Worm (Caenorhabditis elegans) whole organism, early embryonic: ENCODE data around the gene nspe-7.

ENCODE experiments used
- B0310.2 ChIP-seq: sonication (generic microtip); optimal IDR thresholded peaks from 2 replicates; lab custom pipeline; 2016; ENCODE audit warnings: mild to moderate bottlenecking, missing genetic modification characterization, missing compliant biosample characterization
- aly-1 ChIP-seq: sonication (generic microtip); optimal IDR thresholded peaks from 2 replicates; lab custom pipeline; 2016; ENCODE audit warnings: missing genetic modification characterization, missing compliant biosample characterization
- ceh-13 ChIP-seq: fragments of 200-800 bp; sonication (Bioruptor generic); optimal IDR thresholded peaks from 2 replicates; lab custom pipeline; 2018; ENCODE audit warnings: mild to moderate bottlenecking, missing genetic modification characterization, missing compliant biosample characterization
- ceh-36 ChIP-seq: sonication (generic microtip); optimal IDR thresholded peaks from 2 replicates; lab custom pipeline; 2016; ENCODE audit warnings: missing genetic modification characterization, inconsistent platforms, missing compliant biosample characterization

DNA sequence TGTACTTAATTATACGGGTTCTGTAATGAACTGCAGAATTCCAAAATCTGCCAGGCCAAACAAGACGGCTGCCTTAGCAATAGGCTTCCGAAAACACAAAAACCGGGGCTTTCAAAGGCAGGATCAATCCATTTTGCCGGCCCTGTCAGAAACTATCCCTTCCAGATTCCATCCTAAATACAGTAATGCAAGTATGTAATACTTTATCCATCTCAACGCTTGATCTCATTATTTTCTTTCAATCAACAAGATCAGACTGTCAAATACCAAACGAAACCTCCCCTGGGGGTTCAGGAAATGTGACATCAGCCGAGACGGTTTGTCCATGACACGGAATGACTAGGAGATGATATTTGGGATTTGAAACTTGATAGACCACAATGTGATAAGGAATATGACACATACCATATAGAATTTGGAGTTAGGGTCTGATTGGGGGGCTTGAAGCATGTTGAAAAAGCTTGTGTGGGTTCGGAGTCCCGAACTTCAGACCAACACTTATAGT, 815 bp upstream of the nspe-7 start:
- TF ChIP-seq B0310.2, result no peak
- TF ChIP-seq aly-1 (tag; lab: Kevin White, UChicago), result no peak
- no peak for TF ChIP-seq ceh-13 (GFP tag; lab: Kevin White, UChicago)
- TF ChIP-seq ceh-36, result no peak
